Fruit fly (Drosophila melanogaster) whole organism: ENCODE measurements around the gene CG14655.

Experiments used
- CG8478 ChIP-seq: fragments of >200 bp; optimal IDR thresholded peaks from 2 replicates; lab custom pipeline; 2018; ENCODE audit warnings: inconsistent platforms
- Dll ChIP-seq: fragments of >200 bp; optimal IDR thresholded peaks from 2 replicates; lab custom pipeline; 2017
- EcR ChIP-seq, 2 experiments: fragments of >200 bp; optimal IDR thresholded peaks; 2 replicates each; lab custom pipeline; 2017; ENCODE audit warnings: missing biosample characterization in 2 of 2, missing genetic modification characterization in 2 of 2, missing genetic modification reagents in 2 of 2
- pan ChIP-seq: fragments of >200 bp; optimal IDR thresholded peaks from 2 replicates; lab custom pipeline; 2017
- psq ChIP-seq: fragments of >200 bp; optimal IDR thresholded peaks from 2 replicates; lab custom pipeline; 2017
- usp ChIP-seq: fragments of >200 bp; optimal IDR thresholded peaks from 2 replicates; lab custom pipeline; 2017; ENCODE audit warnings: missing biosample characterization, missing genetic modification characterization, mixed read lengths

CG14655 gene

DNA sequence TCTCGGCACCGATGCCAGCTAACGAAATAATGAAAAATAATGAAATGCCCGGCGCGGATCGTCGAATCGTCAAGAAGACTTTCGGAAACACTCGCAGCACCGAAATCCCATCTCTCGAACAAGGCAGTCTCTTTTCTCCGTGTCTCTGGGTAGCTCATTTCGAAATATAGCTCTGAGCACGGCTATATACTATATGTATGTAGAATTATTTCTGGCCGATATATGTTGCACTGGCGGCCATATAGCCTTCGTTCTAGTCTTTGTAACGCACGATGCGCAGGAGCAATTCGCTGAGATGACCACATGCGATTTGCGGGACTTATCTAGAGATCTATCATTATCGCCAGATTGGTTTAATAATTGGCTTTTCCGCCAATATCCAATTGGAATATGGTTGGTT, at the start of gene CG14655:
TSS of gene CG14655 (minus strand) at position 41 of the 400 bp plus-strand sequence.
- TF ChIP-seq CG8478 (lab: Kevin White, UChicago) = no peak
- no peak for TF ChIP-seq psq (lab: Kevin White, UChicago)
- TF ChIP-seq usp = no peak
- no peak for TF ChIP-seq pan (lab: Kevin White, UChicago)
- TF ChIP-seq Dll (lab: Kevin White, UChicago) = no peak
- TF ChIP-seq EcR (GFP tag; optimal IDR thresholded peaks at IDR 0.05; lab: Kevin White, UChicago) = no peak

- TF ChIP-seq pan (lab: Kevin White, UChicago) (no peak), Dll (lab: Kevin White, UChicago) (no peak), EcR (GFP tag; optimal IDR thresholded peaks at IDR 0.05; lab: Kevin White, UChicago) (no peak), CG8478 (lab: Kevin White, UChicago) (no peak), psq (lab: Kevin White, UChicago) (no peak), usp (no peak)
Measured at dm6 chr3R:4825188-4825587, 45.1 kb upstream of the CG14655 start.

DNA sequence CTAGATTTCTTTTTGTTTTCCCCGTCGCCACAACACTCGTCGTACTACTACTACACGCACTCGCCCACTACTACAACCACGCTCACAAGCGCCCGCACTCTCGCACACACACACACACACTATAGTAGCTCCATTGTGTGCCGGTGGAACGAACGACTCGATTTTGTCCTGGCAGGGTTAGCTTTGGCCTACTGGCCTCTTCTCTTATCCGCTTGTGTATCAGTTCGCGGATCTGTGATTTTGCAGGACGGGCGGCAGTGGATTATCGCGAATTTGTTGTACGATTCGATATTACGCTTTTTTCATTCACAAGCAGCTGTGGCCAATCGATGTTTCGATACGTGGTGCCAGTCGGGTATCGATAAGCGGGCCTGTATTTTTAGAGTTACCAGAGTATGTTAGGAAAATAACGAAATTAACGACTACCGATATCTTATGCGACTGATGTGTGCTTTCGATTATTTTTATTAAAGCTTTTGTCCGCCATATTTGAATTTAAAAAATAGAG, 41.0 kb upstream of the CG14655 start, which contains the start of gene CG14657:
TSS of gene CG14657 (minus strand) at position 335 of the 508 bp plus-strand sequence.
- TF ChIP-seq psq (lab: Kevin White, UChicago) (no peak), pan (lab: Kevin White, UChicago) (no peak), EcR (GFP tag; optimal IDR thresholded peaks at IDR 0.05; lab: Kevin White, UChicago) (no peak)

DNA sequence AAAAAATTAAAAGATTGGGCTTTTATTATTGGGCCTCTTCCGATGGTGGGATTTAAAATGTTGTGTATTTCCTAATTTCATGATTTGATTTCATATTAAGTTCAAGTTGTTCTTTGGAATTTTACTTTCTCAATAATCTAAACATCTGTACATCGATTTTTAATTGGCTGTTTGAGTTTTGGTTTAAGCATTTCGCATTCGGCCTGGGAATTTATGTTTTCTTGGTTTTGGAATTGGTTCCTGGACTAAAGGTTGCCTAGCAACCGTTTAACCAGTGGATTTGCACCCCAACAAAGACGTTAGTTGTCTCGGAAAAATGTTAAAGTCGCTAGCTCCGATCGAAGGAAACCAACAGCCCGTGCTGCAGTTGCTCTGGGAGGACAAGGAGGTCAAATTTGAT, 35.9 kb upstream of the CG14655 start, which contains the start of gene BBS5:
TSS of gene BBS5 (plus strand) at position 301 of the 400 bp plus-strand sequence.
- no peak for TF ChIP-seq Dll (lab: Kevin White, UChicago)
- no peak for TF ChIP-seq usp
- TF ChIP-seq CG8478 (lab: Kevin White, UChicago) = no peak
- TF ChIP-seq psq (lab: Kevin White, UChicago) = no peak
- TF ChIP-seq EcR (GFP tag; optimal IDR thresholded peaks at IDR 0.05; lab: Kevin White, UChicago) = no peak
- TF ChIP-seq pan (lab: Kevin White, UChicago) = no peak

- no peak for TF ChIP-seq EcR (GFP tag; optimal IDR thresholded peaks at IDR 0.05; lab: Kevin White, UChicago)
- TF ChIP-seq CG8478 (lab: Kevin White, UChicago) = no peak
- no peak for TF ChIP-seq psq (lab: Kevin White, UChicago)
Measured at dm6 chr3R:4814677-4815076, 34.6 kb upstream of the CG14655 start.

DNA sequence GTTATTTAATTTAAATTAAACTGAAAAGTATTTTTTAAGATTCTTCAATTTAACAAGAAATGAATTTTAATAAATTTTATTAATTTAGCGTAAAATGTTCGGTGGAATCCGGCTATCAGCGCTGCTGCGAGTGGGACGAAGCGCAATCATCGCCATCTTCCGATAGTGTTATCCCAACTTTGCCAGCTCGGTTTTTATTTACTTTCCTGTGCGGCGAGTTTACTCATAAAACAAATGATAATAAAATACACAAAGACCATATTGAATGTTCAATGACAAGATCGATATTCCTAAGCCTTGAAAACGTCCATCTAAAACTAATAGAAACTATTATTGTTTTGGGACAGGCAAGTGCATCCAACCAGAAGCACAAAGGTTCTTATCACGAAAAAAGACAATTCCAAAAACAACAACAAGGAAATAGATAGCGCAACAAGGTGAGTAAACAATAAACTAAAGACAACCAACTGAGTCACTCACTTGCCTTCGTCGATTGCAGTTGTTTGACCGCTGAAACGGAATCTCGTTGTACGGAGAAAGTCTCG, 33.1 kb upstream of the CG14655 start:
- no peak for TF ChIP-seq EcR (GFP tag; optimal IDR thresholded peaks at IDR 0.05; lab: Kevin White, UChicago)
- no peak for TF ChIP-seq psq (lab: Kevin White, UChicago)
- no peak for TF ChIP-seq CG8478 (lab: Kevin White, UChicago)
- no peak for TF ChIP-seq pan (lab: Kevin White, UChicago)
- no peak for TF ChIP-seq usp
- no peak for TF ChIP-seq Dll (lab: Kevin White, UChicago)

dm6 chr3R:4811936-4812534, 31.9 kb upstream of the CG14655 start, which contains the start of the genes Hus1-like and ctrip:
Gene Hus1-like, minus strand, starts transcription at chr3R:4812096.
Gene ctrip, minus strand, starts transcription at chr3R:4812096.
- TF ChIP-seq psq (lab: Kevin White, UChicago) (no peak), pan (lab: Kevin White, UChicago) (no peak), EcR (GFP tag; optimal IDR thresholded peaks at IDR 0.05; lab: Kevin White, UChicago) (no peak), usp (no peak), Dll (lab: Kevin White, UChicago) (no peak), CG8478 (lab: Kevin White, UChicago) (no peak)

DNA sequence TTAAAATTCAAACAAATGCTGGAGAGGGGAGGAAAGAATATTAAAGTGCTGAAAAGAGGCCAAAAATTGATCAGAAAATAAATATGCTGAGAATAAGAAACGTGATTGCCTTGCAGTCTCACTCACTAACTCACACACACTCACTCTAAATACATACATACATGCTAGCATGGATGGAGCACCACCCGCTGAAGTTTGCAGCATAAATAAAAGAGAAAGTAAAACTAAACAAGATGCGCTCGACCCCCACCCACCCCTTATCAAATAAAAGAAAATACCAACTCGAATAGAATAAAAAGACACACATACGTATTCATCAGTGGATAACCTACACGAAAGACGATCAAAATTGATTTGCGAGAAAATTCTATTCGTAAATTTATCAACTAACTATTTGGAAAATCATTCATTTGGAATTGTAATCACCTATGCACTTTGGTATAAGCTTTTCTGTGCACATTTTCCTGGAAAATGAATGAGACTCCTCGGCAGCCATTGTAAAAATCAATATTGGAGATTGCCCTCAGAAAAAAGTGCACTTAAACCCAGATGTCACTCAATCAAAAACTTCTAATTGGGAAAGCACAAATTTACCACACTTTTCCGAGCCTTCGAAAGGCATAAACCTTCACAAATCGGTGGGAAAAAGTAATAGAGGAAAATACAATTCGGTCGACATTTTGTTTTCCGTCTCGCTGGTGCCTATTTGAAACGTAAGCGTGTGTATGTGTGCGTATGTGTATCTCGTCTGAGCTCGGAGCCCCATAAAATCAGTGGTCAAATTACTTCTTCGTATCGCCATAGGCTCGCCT, 31.2 kb upstream of the CG14655 start, which contains the start of gene Gmppb:
TSS of gene Gmppb (plus strand) at position 321 of the 812 bp plus-strand sequence.
- TF ChIP-seq psq (lab: Kevin White, UChicago) (no peak), usp (no peak), EcR (GFP tag; optimal IDR thresholded peaks at IDR 0.05; lab: Kevin White, UChicago) (no peak)

- TF ChIP-seq pan (lab: Kevin White, UChicago) = no peak
- peak; percentile 84 to 87 for TF ChIP-seq EcR (GFP tag; optimal IDR thresholded peaks at IDR 0.05; lab: Kevin White, UChicago)
Measured at dm6 chr3R:4809944-4810653, 30.0 kb upstream of the CG14655 start.

DNA sequence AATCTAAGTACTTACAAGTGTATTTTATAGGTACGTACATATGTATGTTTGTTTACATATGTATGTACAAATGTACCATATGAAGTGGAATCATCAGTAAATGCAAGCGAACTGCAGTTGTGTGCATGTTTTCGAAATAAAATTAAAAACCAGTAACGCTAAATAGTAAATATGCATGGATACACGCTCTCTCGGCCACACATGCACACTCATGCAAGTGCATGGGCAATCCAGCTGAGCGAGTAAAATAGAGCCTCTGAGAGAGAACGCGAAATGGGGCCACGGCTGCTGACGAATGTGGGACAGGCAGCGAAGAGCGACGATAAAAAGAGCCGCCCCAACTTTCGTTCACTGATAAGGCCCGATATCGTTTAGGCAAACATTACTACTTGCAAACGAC, 27.5 kb upstream of the CG14655 start:
- no peak for TF ChIP-seq CG8478 (lab: Kevin White, UChicago)

- no peak for TF ChIP-seq psq (lab: Kevin White, UChicago)
- peak; percentile 76 to 78 for TF ChIP-seq EcR (GFP tag; optimal IDR thresholded peaks at IDR 0.05; lab: Kevin White, UChicago)
Measured at dm6 chr3R:4806318-4806757, 26.2 kb upstream of the CG14655 start.
